Fruit fly (Drosophila melanogaster): ENCODE results near the gene Sgsf.
A peak's percentile ranks its signal among the peaks of the same experiment; 100 is the strongest.

Gene Sgsf

dm6 chr3R:12378200-12378599, 36.7 kb downstream of the Sgsf start, which contains the start of gene GstD7:
Gene GstD7, plus strand, starts transcription at chr3R:12378500.
- no peak for TF ChIP-seq esn (GFP tag; optimal IDR thresholded peaks at IDR 0.05)
- TF ChIP-seq CG8632 (GFP tag; optimal IDR thresholded peaks at IDR 0.05) = no peak
- no peak for TF ChIP-seq Sox14 (GFP tag; optimal IDR thresholded peaks at IDR 0.05)
- no peak for TF ChIP-seq spab (GFP tag; optimal IDR thresholded peaks at IDR 0.05)
- TF ChIP-seq CG4318 (GFP tag; optimal IDR thresholded peaks at IDR 0.05) = no peak
- TF ChIP-seq CG11902 (GFP tag; optimal IDR thresholded peaks at IDR 0.05) = no peak
- no peak for TF ChIP-seq Gug (GFP tag; IDR thresholded peaks at IDR 0.05)
- no peak for TF ChIP-seq Hr38 (GFP tag; optimal IDR thresholded peaks at IDR 0.05)
- no peak for TF ChIP-seq CG9139 (GFP tag; optimal IDR thresholded peaks at IDR 0.05)
- no peak for TF ChIP-seq CG6792 (GFP tag; optimal IDR thresholded peaks at IDR 0.05)
- TF ChIP-seq vri (GFP tag; optimal IDR thresholded peaks at IDR 0.05) = no peak
- TF ChIP-seq Lpt (GFP tag; optimal IDR thresholded peaks at IDR 0.05) = no peak
- no peak for TF ChIP-seq Eip93F (GFP tag; optimal IDR thresholded peaks at IDR 0.05)
- no peak for TF ChIP-seq net (GFP tag; optimal IDR thresholded peaks at IDR 0.05)
- no peak for TF ChIP-seq fkh (GFP tag; optimal IDR thresholded peaks at IDR 0.05)
- TF ChIP-seq salr (GFP tag; optimal IDR thresholded peaks at IDR 0.05) = no peak
- no peak for TF ChIP-seq achi (GFP tag; optimal IDR thresholded peaks at IDR 0.05)

- no peak for TF ChIP-seq topi (GFP tag; optimal IDR thresholded peaks at IDR 0.05)
- peak; percentile 84 for TF ChIP-seq vri (GFP tag; optimal IDR thresholded peaks at IDR 0.05)
- no peak for TF ChIP-seq fkh (GFP tag; optimal IDR thresholded peaks at IDR 0.05)
Measured at dm6 chr3R:12379249-12379648, 37.8 kb downstream of the Sgsf start.

- TF ChIP-seq fkh (GFP tag; optimal IDR thresholded peaks at IDR 0.05) (no peak), Hr39 (GFP tag; optimal IDR thresholded peaks at IDR 0.05) (no peak), Gug (GFP tag; IDR thresholded peaks at IDR 0.05) (no peak), Ets21C (GFP tag; optimal IDR thresholded peaks at IDR 0.05) (no peak), CG32006 (GFP tag; optimal IDR thresholded peaks at IDR 0.05) (no peak), Met (GFP tag; optimal IDR thresholded peaks at IDR 0.05) (no peak), lz (GFP tag; optimal IDR thresholded peaks at IDR 0.05) (no peak), CG6163 (GFP tag; IDR thresholded peaks at IDR 0.05) (no peak), dsx (GFP tag; optimal IDR thresholded peaks at IDR 0.05; ENCODE audit: poor library complexity, severe bottlenecking) (no peak), acj6 (GFP tag; optimal IDR thresholded peaks at IDR 0.05) (no peak), Lpt (GFP tag; optimal IDR thresholded peaks at IDR 0.05) (no peak)
Measured at dm6 chr3R:12379708-12380107, 38.2 kb downstream of the Sgsf start, which contains the start of gene GstD8. Gene GstD8, plus strand, starts transcription at chr3R:12380008.

- TF ChIP-seq CG15336 (GFP tag; IDR thresholded peaks at IDR 0.05) = peak; percentile 74
- peak; percentile 45 for TF ChIP-seq Lpt (GFP tag; optimal IDR thresholded peaks at IDR 0.05)
- peak; percentile 78 for TF ChIP-seq CG32006 (GFP tag; optimal IDR thresholded peaks at IDR 0.05)
- TF ChIP-seq Hr4 (GFP tag; optimal IDR thresholded peaks at IDR 0.05) = peak; percentile 54
- TF ChIP-seq CG6163 (GFP tag; IDR thresholded peaks at IDR 0.05) = peak; percentile 77
- TF ChIP-seq CG31627 (GFP tag; optimal IDR thresholded peaks at IDR 0.05) = no peak
- no peak for TF ChIP-seq CG8319 (GFP tag; optimal IDR thresholded peaks at IDR 0.05)
- no peak for TF ChIP-seq fkh (GFP tag; optimal IDR thresholded peaks at IDR 0.05)
- TF ChIP-seq topi (GFP tag; optimal IDR thresholded peaks at IDR 0.05) = no peak
- no peak for TF ChIP-seq Smox (GFP tag; optimal IDR thresholded peaks at IDR 0.05)
- TF ChIP-seq CG6276 (GFP tag; optimal IDR thresholded peaks at IDR 0.05) = peak; percentile 44
- TF ChIP-seq CG8119 (GFP tag; IDR thresholded peaks at IDR 0.05) = peak; percentile 66
- peak; percentile 54 for TF ChIP-seq CG4318 (GFP tag; optimal IDR thresholded peaks at IDR 0.05)
- TF ChIP-seq CG11294 (GFP tag; IDR thresholded peaks at IDR 0.05) = peak; percentile 31; the same call in 1 of the 2 replicates
- TF ChIP-seq Sox14 (GFP tag; optimal IDR thresholded peaks at IDR 0.05) = peak; percentile 0
- no peak for TF ChIP-seq salr (GFP tag; optimal IDR thresholded peaks at IDR 0.05)
- peak; percentile 27 for TF ChIP-seq achi (GFP tag; optimal IDR thresholded peaks at IDR 0.05)
- TF ChIP-seq pdm3 (GFP tag; optimal IDR thresholded peaks at IDR 0.05) = peak; percentile 34
- peak; percentile 23 for TF ChIP-seq dac (GFP tag; optimal IDR thresholded peaks at IDR 0.05)
- TF ChIP-seq net (GFP tag; optimal IDR thresholded peaks at IDR 0.05) = peak; percentile 3
- TF ChIP-seq eg (GFP tag; IDR thresholded peaks at IDR 0.05) = peak; percentile 54
- TF ChIP-seq svp (GFP tag) = peak; percentile 70
- peak; percentile 60 for TF ChIP-seq Eip78C (GFP tag)
- no peak for TF ChIP-seq Blimp-1 (GFP tag; optimal IDR thresholded peaks at IDR 0.05)
- 0 out of 2 replicates have a peak, but pooled peaks have one; percentile 38 for TF ChIP-seq Gug (GFP tag; IDR thresholded peaks at IDR 0.05)
- no peak for TF ChIP-seq CG3032 (tag; optimal IDR thresholded peaks at IDR 0.05)
- TF ChIP-seq Eip93F (GFP tag; optimal IDR thresholded peaks at IDR 0.05) = no peak
- TF ChIP-seq lz (GFP tag; optimal IDR thresholded peaks at IDR 0.05) = no peak
Measured at dm6 chr3R:12381130-12381700, 39.7 kb downstream of the Sgsf start.

All from whole organism, prepupa.